Worm (Caenorhabditis elegans): Measurements from ENCODE around the gene F47B10.9.

- TF ChIP-seq lsy-12 (tag; optimal IDR thresholded peaks at IDR 0.05) (no peak), ztf-11 (tag; optimal IDR thresholded peaks at IDR 0.05) (no peak), pqm-1 (tag; optimal IDR thresholded peaks at IDR 0.05) (peak; percentile 19), nhr-76 (tag; optimal IDR thresholded peaks at IDR 0.05) (no peak), nhr-23 (tag; optimal IDR thresholded peaks at IDR 0.05) (no peak), unc-62 (GFP tag; optimal IDR thresholded peaks at IDR 0.05) (no peak), ceh-16 (tag; optimal IDR thresholded peaks at IDR 0.05) (no peak), ama-1 (optimal IDR thresholded peaks at IDR 0.05) (no peak), ceh-82 (tag; optimal IDR thresholded peaks at IDR 0.05) (no peak), fkh-10 (GFP tag; optimal IDR thresholded peaks at IDR 0.05) (no peak), sea-2 (GFP tag; optimal IDR thresholded peaks at IDR 0.05) (no peak), nfya-1 (tag; optimal IDR thresholded peaks at IDR 0.05; ENCODE audit: insufficient read depth) (no peak), nhr-12 (tag; optimal IDR thresholded peaks at IDR 0.05) (no peak)
Measured at ce11 chrX:10951922-10952321, 38.0 kb upstream of the F47B10.9 start.
